Worm (Caenorhabditis elegans) whole organism, midembryonic: ENCODE measurements around the gene sas-5.

Experiments
- T22C8.4 ChIP-seq: fragments of 200-800 bp; sonication (Bioruptor generic); IDR thresholded peaks from 2 replicates; pipeline ENCODE4 v1.3.6; 2022; ENCODE audit warnings: missing genetic modification characterization, missing compliant biosample characterization
- cog-1 ChIP-seq: sonication (generic microtip); optimal IDR thresholded peaks from 2 replicates; lab custom pipeline; 2016; ENCODE audit warnings: missing genetic modification characterization, missing compliant biosample characterization
- flt-1 ChIP-seq: fragments of 200-800 bp; sonication (Bioruptor generic); IDR thresholded peaks from 2 replicates; pipeline ENCODE4 v1.3.6; 2022; ENCODE audit warnings: missing genetic modification characterization, missing compliant biosample characterization
- klf-2 ChIP-seq: fragments of 200-800 bp; sonication (Bioruptor generic); conservative IDR thresholded peaks from 2 replicates; pipeline ENCODE4 v1.3.6; 2022; ENCODE audit warnings: missing genetic modification reagents, missing genetic modification characterization, missing compliant biosample characterization
- med-1 ChIP-seq: sonication (generic microtip); optimal IDR thresholded peaks from 2 replicates; lab custom pipeline; 2017; ENCODE audit warnings: missing genetic modification characterization, mild to moderate bottlenecking, missing compliant biosample characterization, antibody characterized with exemption, missing genetic modification reagents; ENCODE audit not compliant: insufficient read depth
- ref-1 ChIP-seq: fragments of 200-800 bp; sonication (Bioruptor generic); conservative IDR thresholded peaks from 2 replicates; pipeline ENCODE4 v1.3.6; 2022; ENCODE audit warnings: missing genetic modification reagents, missing genetic modification characterization, missing compliant biosample characterization
- tab-1 ChIP-seq: fragments of 200-800 bp; sonication (Bioruptor generic); IDR thresholded peaks from 2 replicates; pipeline ENCODE4 v1.3.6; 2022; ENCODE audit warnings: missing genetic modification characterization, missing compliant biosample characterization
- ztf-23 ChIP-seq: fragments of 200-800 bp; sonication (Bioruptor generic); IDR thresholded peaks from 2 replicates; pipeline ENCODE4 v1.3.6; 2022; ENCODE audit warnings: missing genetic modification reagents, missing genetic modification characterization, missing compliant biosample characterization
- ztf-29 ChIP-seq: fragments of 200-800 bp; sonication (Bioruptor generic); IDR thresholded peaks from 2 replicates; pipeline ENCODE4 v1.3.6; 2022; ENCODE audit warnings: missing genetic modification reagents, missing genetic modification characterization, missing compliant biosample characterization

Gene sas-5

ce11 chrV:11614805-11615497 lies 4.4 kb downstream of the sas-5 start:
- no peak for TF ChIP-seq ztf-23 (GFP tag; lab: Robert Waterston, UW)
- TF ChIP-seq tab-1: no peak
- no peak for TF ChIP-seq flt-1 (GFP tag; lab: Robert Waterston, UW)
- no peak for TF ChIP-seq T22C8.4 (GFP tag; lab: Robert Waterston, UW)
- no peak for TF ChIP-seq klf-2
- TF ChIP-seq cog-1 (tag; lab: Kevin White, UChicago): no peak
- TF ChIP-seq med-1 (GFP tag; lab: Kevin White, UChicago): no peak
- TF ChIP-seq ref-1 (GFP tag; lab: Robert Waterston, UW): no peak
- no peak for TF ChIP-seq ztf-29

- TF ChIP-seq flt-1 (GFP tag; lab: Robert Waterston, UW) (no peak), tab-1 (no peak), cog-1 (tag; lab: Kevin White, UChicago) (no peak)
Measured at ce11 chrV:11615948-11616681, 5.6 kb downstream of the sas-5 start, which contains the start of gene nlp-24. Gene nlp-24 (plus strand): TSS chrV:11616376.

- TF ChIP-seq klf-2: no peak
- no peak for TF ChIP-seq ref-1 (GFP tag; lab: Robert Waterston, UW)
- TF ChIP-seq med-1 (GFP tag; lab: Kevin White, UChicago): no peak
- no peak for TF ChIP-seq cog-1 (tag; lab: Kevin White, UChicago)
Measured at ce11 chrV:11616813-11617212, 6.3 kb downstream of the sas-5 start.

- no peak for TF ChIP-seq tab-1
- TF ChIP-seq med-1 (GFP tag; lab: Kevin White, UChicago): no peak
- TF ChIP-seq T22C8.4 (GFP tag; lab: Robert Waterston, UW): no peak
- TF ChIP-seq ztf-23 (GFP tag; lab: Robert Waterston, UW): no peak
- TF ChIP-seq klf-2: no peak
- no peak for TF ChIP-seq cog-1 (tag; lab: Kevin White, UChicago)
- TF ChIP-seq ref-1 (GFP tag; lab: Robert Waterston, UW): no peak
- TF ChIP-seq ztf-29: no peak
- TF ChIP-seq flt-1 (GFP tag; lab: Robert Waterston, UW): no peak
Measured at ce11 chrV:11618173-11618572, 7.6 kb downstream of the sas-5 start, which contains the start of gene glb-15. Gene glb-15 (minus strand): TSS chrV:11618273.

- TF ChIP-seq klf-2 (no peak), ztf-29 (no peak), tab-1 (no peak), ztf-23 (GFP tag; lab: Robert Waterston, UW) (no peak), T22C8.4 (GFP tag; lab: Robert Waterston, UW) (no peak), ref-1 (GFP tag; lab: Robert Waterston, UW) (no peak), flt-1 (GFP tag; lab: Robert Waterston, UW) (no peak), cog-1 (tag; lab: Kevin White, UChicago) (no peak), med-1 (GFP tag; lab: Kevin White, UChicago) (no peak)
Measured at ce11 chrV:11620081-11620480, 9.5 kb downstream of the sas-5 start.

ce11 chrV:11621276-11621675 lies 10.7 kb downstream of the sas-5 start:
- TF ChIP-seq flt-1 (GFP tag; lab: Robert Waterston, UW) (no peak), T22C8.4 (GFP tag; lab: Robert Waterston, UW) (no peak)

ce11 chrV:11624954-11625353 lies 14.4 kb downstream of the sas-5 start:
- TF ChIP-seq ref-1 (GFP tag; lab: Robert Waterston, UW) (no peak), T22C8.4 (GFP tag; lab: Robert Waterston, UW) (no peak), med-1 (GFP tag; lab: Kevin White, UChicago) (no peak), cog-1 (tag; lab: Kevin White, UChicago) (no peak), klf-2 (no peak), flt-1 (GFP tag; lab: Robert Waterston, UW) (no peak), ztf-29 (no peak), tab-1 (no peak), ztf-23 (GFP tag; lab: Robert Waterston, UW) (no peak)

ce11 chrV:11627837-11628236 lies 17.3 kb downstream of the sas-5 start:
- no peak for TF ChIP-seq ztf-29
- TF ChIP-seq flt-1 (GFP tag; lab: Robert Waterston, UW): no peak
- no peak for TF ChIP-seq ref-1 (GFP tag; lab: Robert Waterston, UW)
- TF ChIP-seq cog-1 (tag; lab: Kevin White, UChicago): no peak
- TF ChIP-seq klf-2: no peak
- TF ChIP-seq T22C8.4 (GFP tag; lab: Robert Waterston, UW): no peak
- TF ChIP-seq med-1 (GFP tag; lab: Kevin White, UChicago): no peak
- TF ChIP-seq ztf-23 (GFP tag; lab: Robert Waterston, UW): no peak
- TF ChIP-seq tab-1: no peak

ce11 chrV:11629222-11630026 lies 18.9 kb downstream of the sas-5 start, which contains the start of gene F35B12.10:
Gene F35B12.10 (minus strand): TSS chrV:11629272.
- no peak for TF ChIP-seq med-1 (GFP tag; lab: Kevin White, UChicago)
- no peak for TF ChIP-seq ztf-29
- no peak for TF ChIP-seq ztf-23 (GFP tag; lab: Robert Waterston, UW)
- TF ChIP-seq ref-1 (GFP tag; lab: Robert Waterston, UW): no peak
